Worm (Caenorhabditis elegans) whole organism, mixed stage, embryonic: ENCODE data around the gene arx-5.

Experiments used
- bed-3 ChIP-seq: fragments of 200-800 bp; sonication (Bioruptor generic); optimal IDR thresholded peaks from 3 replicates; lab custom pipeline; 2018; ENCODE audit warnings: mild to moderate bottlenecking, missing genetic modification characterization, moderate library complexity, missing compliant biosample characterization
- blmp-1 ChIP-seq: fragments of 150-350 bp; optimal IDR thresholded peaks from 2 replicates; lab custom pipeline; 2014; ENCODE audit warnings: missing biosample characterization, missing genetic modification characterization
- ceh-39 ChIP-seq: fragments of 150-350 bp; optimal IDR thresholded peaks from 2 replicates; lab custom pipeline; 2014; ENCODE audit warnings: missing biosample characterization, missing genetic modification characterization
- ceh-83 ChIP-seq: fragments of 200-800 bp; sonication (Bioruptor generic); optimal IDR thresholded peaks from 2 replicates; lab custom pipeline; 2018; ENCODE audit warnings: mild to moderate bottlenecking, missing genetic modification characterization, missing compliant biosample characterization
- ces-1 ChIP-seq: fragments of 150-350 bp; optimal IDR thresholded peaks from 2 replicates; lab custom pipeline; 2014; ENCODE audit warnings: missing biosample characterization, missing genetic modification reagents, missing genetic modification characterization
- cnd-1 ChIP-seq: fragments of 200-800 bp; sonication (Bioruptor generic); optimal IDR thresholded peaks from 2 replicates; lab custom pipeline; 2018; ENCODE audit warnings: mild to moderate bottlenecking, missing genetic modification characterization, missing compliant biosample characterization
- drap-1 ChIP-seq: fragments of 200-800 bp; sonication (Bioruptor generic); optimal IDR thresholded peaks from 3 replicates; lab custom pipeline; 2018; ENCODE audit warnings: mild to moderate bottlenecking, missing genetic modification characterization, missing compliant biosample characterization
- elt-1 ChIP-seq: sonication (generic microtip); optimal IDR thresholded peaks from 2 replicates; lab custom pipeline; 2017; ENCODE audit warnings: missing genetic modification characterization, mild to moderate bottlenecking, missing compliant biosample characterization, antibody characterized with exemption, moderate library complexity, borderline replicate concordance; ENCODE audit not compliant: insufficient read depth
- elt-3 ChIP-seq: fragments of 150-350 bp; optimal IDR thresholded peaks from 2 replicates; lab custom pipeline; 2014; ENCODE audit warnings: missing biosample characterization, missing genetic modification characterization
- flh-1 ChIP-seq: fragments of 200-800 bp; sonication (Bioruptor generic); optimal IDR thresholded peaks from 2 replicates; lab custom pipeline; 2018; ENCODE audit warnings: mild to moderate bottlenecking, missing genetic modification characterization, moderate library complexity, missing compliant biosample characterization
- ham-2 ChIP-seq: fragments of 200-800 bp; sonication (Bioruptor generic); optimal IDR thresholded peaks from 2 replicates; lab custom pipeline; 2018; ENCODE audit warnings: mild to moderate bottlenecking, missing genetic modification characterization, missing compliant biosample characterization
- hlh-1 ChIP-seq: fragments of 150-350 bp; optimal IDR thresholded peaks from 2 replicates; lab custom pipeline; 2014; ENCODE audit warnings: missing biosample characterization, missing genetic modification reagents, missing genetic modification characterization
- lin-13 ChIP-seq: fragments of 150-350 bp; optimal IDR thresholded peaks from 2 replicates; lab custom pipeline; 2014; ENCODE audit warnings: missing biosample characterization, missing genetic modification characterization
- lin-32 ChIP-seq: fragments of 200-800 bp; sonication (Bioruptor generic); optimal IDR thresholded peaks from 2 replicates; lab custom pipeline; 2018; ENCODE audit warnings: mild to moderate bottlenecking, missing genetic modification characterization, missing compliant biosample characterization
- lsy-2 ChIP-seq: fragments of 150-350 bp; optimal IDR thresholded peaks from 2 replicates; lab custom pipeline; 2014; ENCODE audit warnings: missing biosample characterization, missing genetic modification characterization
- mab-5 ChIP-seq: fragments of 150-350 bp; optimal IDR thresholded peaks from 2 replicates; lab custom pipeline; 2014; ENCODE audit warnings: missing biosample characterization, missing genetic modification characterization
- mep-1 ChIP-seq: fragments of 150-350 bp; optimal IDR thresholded peaks from 2 replicates; lab custom pipeline; 2017; ENCODE audit warnings: missing biosample characterization, missing genetic modification reagents, missing genetic modification characterization, inconsistent platforms
- nhr-12 ChIP-seq: fragments of 150-350 bp; optimal IDR thresholded peaks from 2 replicates; lab custom pipeline; 2014; ENCODE audit warnings: missing biosample characterization, missing genetic modification characterization
- nhr-2 ChIP-seq: fragments of 150-350 bp; optimal IDR thresholded peaks from 2 replicates; lab custom pipeline; 2014; ENCODE audit warnings: missing biosample characterization, missing genetic modification characterization
- nhr-237 ChIP-seq: fragments of 150-350 bp; optimal IDR thresholded peaks from 2 replicates; lab custom pipeline; 2014; ENCODE audit warnings: missing biosample characterization, missing genetic modification characterization
- nhr-28 ChIP-seq: fragments of 150-350 bp; optimal IDR thresholded peaks from 2 replicates; lab custom pipeline; 2014; ENCODE audit warnings: missing biosample characterization, missing genetic modification characterization
- sem-2 ChIP-seq: fragments of 200-800 bp; sonication (Bioruptor generic); optimal IDR thresholded peaks from 2 replicates; lab custom pipeline; 2018; ENCODE audit warnings: mild to moderate bottlenecking, missing genetic modification characterization, missing compliant biosample characterization
- snpc-4 ChIP-seq: fragments of 150-350 bp; optimal IDR thresholded peaks from 2 replicates; lab custom pipeline; 2014; ENCODE audit warnings: missing biosample characterization, missing genetic modification characterization
- sptf-1 ChIP-seq: sonication (generic microtip); optimal IDR thresholded peaks from 2 replicates; lab custom pipeline; 2017; ENCODE audit warnings: mild to moderate bottlenecking, missing genetic modification characterization, moderate library complexity, missing compliant biosample characterization
- tbx-8 ChIP-seq: fragments of 200-800 bp; sonication (Bioruptor generic); optimal IDR thresholded peaks from 2 replicates; lab custom pipeline; 2018; ENCODE audit warnings: mild to moderate bottlenecking, missing genetic modification characterization, moderate library complexity, missing compliant biosample characterization
- unc-120 ChIP-seq: sonication (generic microtip); optimal IDR thresholded peaks from 2 replicates; lab custom pipeline; 2017; ENCODE audit warnings: missing genetic modification characterization, missing compliant biosample characterization; ENCODE audit not compliant: poor library complexity, severe bottlenecking
- unc-39 ChIP-seq: fragments of 150-350 bp; optimal IDR thresholded peaks from 2 replicates; lab custom pipeline; 2014; ENCODE audit warnings: missing biosample characterization, missing genetic modification characterization
- unc-62 ChIP-seq: fragments of 150-350 bp; optimal IDR thresholded peaks from 2 replicates; lab custom pipeline; 2014; ENCODE audit warnings: missing biosample characterization, missing genetic modification reagents, missing genetic modification characterization

arx-5 gene

ce11 chrIII:12807726-12808125 is 10.2 kb downstream of the arx-5 start, which contains the start of gene BE10.3:
BE10.3 (plus strand) TSS chrIII:12808026.
- no peak for TF ChIP-seq lin-32 (GFP tag; lab: Kevin White, UChicago)
- no peak for TF ChIP-seq bed-3 (GFP tag; lab: Kevin White, UChicago)
- TF ChIP-seq unc-62 (GFP tag; lab: Kevin White, UChicago): no peak
- no peak for TF ChIP-seq unc-120 (tag; lab: Kevin White, UChicago)
- TF ChIP-seq hlh-1 (tag; lab: Kevin White, UChicago): no peak
- TF ChIP-seq elt-1 (tag; lab: Kevin White, UChicago): no peak
- TF ChIP-seq snpc-4 (tag; lab: Kevin White, UChicago): no peak
- TF ChIP-seq ces-1 (GFP tag; lab: Kevin White, UChicago): no peak
- no peak for TF ChIP-seq mab-5 (tag; lab: Kevin White, UChicago)
- no peak for TF ChIP-seq unc-39 (tag; lab: Kevin White, UChicago)
- TF ChIP-seq, all 35 proteins: peak for 0

- TF ChIP-seq tbx-8 (GFP tag; lab: Kevin White, UChicago): no peak
- TF ChIP-seq, all 35 proteins: peak for 0
Observed at ce11 chrIII:12806712-12807111, 11.2 kb downstream of the arx-5 start, which contains the start of gene BE10.5. BE10.5 (minus strand) TSS chrIII:12806812.

DNA sequence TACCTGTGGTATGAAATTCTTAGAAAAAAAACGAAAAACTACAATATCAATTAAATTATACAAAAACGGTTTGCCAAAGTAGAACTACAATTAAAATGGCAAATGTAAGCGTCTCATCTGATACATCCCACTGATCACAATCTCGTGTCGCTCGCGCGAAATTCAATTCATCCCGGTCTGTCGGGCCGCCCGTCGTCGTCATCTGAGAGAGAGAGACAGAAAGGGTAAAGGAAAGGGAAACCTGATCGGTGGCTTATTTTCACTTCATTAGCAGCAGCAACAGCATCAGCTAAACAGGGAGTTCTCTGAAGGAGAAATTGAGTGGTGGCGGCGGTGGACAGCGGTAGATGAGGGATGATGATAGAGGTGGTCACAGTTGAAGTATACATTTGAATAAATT is 17.4 kb downstream of the arx-5 start:
- peak; percentile 70 for TF ChIP-seq elt-1 (tag; lab: Kevin White, UChicago)
- TF ChIP-seq blmp-1 (tag; lab: Kevin White, UChicago): peak; percentile 96
- no peak for TF ChIP-seq unc-120 (tag; lab: Kevin White, UChicago)
- TF ChIP-seq ham-2 (GFP tag; lab: Kevin White, UChicago): peak; percentile 95

DNA sequence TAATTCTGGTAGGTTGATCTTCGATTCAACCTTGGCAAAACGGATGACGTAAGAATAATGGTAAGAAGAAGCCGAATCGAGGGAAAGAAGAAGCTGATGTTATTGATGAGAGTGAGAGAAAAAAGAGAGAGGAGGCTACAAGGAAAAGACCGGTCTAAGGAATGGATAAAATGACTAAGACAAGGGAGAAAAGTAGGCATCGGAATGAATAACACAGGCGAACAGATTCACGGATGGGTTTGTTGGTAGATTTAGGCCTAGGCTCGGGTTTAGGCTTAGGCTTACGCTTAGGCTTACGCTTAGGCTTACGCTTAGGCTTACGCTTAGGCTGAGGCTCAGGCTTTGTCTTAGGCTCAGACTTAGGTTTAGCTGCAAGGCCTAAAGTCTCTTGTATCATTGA is 19.4 kb downstream of the arx-5 start, which contains the start of gene agmo-1:
Gene agmo-1 (minus strand): TSS at position 101 of the 400 bp plus-strand sequence.
- TF ChIP-seq ceh-39 (tag; lab: Kevin White, UChicago): no peak
- no peak for TF ChIP-seq drap-1 (GFP tag; lab: Kevin White, UChicago)
- TF ChIP-seq nhr-2: no peak
- no peak for TF ChIP-seq snpc-4 (tag; lab: Kevin White, UChicago)
- TF ChIP-seq nhr-28 (tag; lab: Kevin White, UChicago): no peak
- no peak for TF ChIP-seq ceh-83
- no peak for TF ChIP-seq lin-32 (GFP tag; lab: Kevin White, UChicago)
- TF ChIP-seq sem-2 (GFP tag; lab: Kevin White, UChicago): no peak
- TF ChIP-seq mep-1: no peak
- no peak for TF ChIP-seq ces-1 (GFP tag; lab: Kevin White, UChicago)
- TF ChIP-seq cnd-1 (tag; lab: Kevin White, UChicago): no peak
- TF ChIP-seq unc-62 (GFP tag; lab: Kevin White, UChicago): no peak
- TF ChIP-seq lin-13 (tag; lab: Kevin White, UChicago): no peak
- TF ChIP-seq mab-5 (tag; lab: Kevin White, UChicago): no peak
- no peak for TF ChIP-seq blmp-1 (tag; lab: Kevin White, UChicago)
- no peak for TF ChIP-seq lsy-2
- TF ChIP-seq nhr-237 (tag; lab: Kevin White, UChicago): no peak
- TF ChIP-seq nhr-12 (tag; lab: Kevin White, UChicago): no peak
- no peak for TF ChIP-seq unc-39 (tag; lab: Kevin White, UChicago)

DNA sequence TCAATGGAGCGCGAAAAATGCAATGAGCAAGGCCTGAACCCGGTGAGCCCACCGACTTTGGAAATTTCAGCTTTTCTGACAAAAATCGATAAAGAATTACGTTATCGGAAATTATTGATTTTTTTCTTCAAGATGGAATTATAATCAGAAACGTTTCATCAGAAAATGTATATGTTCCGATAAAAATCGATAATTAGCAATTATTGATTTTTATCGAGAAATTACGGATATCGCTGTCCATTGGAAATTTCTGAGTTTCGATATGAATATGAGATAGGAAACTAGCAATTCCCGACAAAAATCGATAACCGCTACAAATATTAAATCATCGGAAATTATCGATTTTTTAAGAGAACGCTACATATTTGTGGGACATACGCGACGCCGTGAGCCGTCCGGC is 23.7 kb downstream of the arx-5 start:
- no peak for TF ChIP-seq mep-1
- TF ChIP-seq tbx-8 (GFP tag; lab: Kevin White, UChicago): no peak
- TF ChIP-seq lin-32 (GFP tag; lab: Kevin White, UChicago): no peak
- no peak for TF ChIP-seq lsy-2
- no peak for TF ChIP-seq elt-3 (tag; lab: Kevin White, UChicago)
- no peak for TF ChIP-seq cnd-1 (tag; lab: Kevin White, UChicago)
- no peak for TF ChIP-seq ceh-83
- no peak for TF ChIP-seq nhr-28 (tag; lab: Kevin White, UChicago)
- TF ChIP-seq snpc-4 (tag; lab: Kevin White, UChicago): no peak
- TF ChIP-seq elt-1 (tag; lab: Kevin White, UChicago): no peak
- TF ChIP-seq sptf-1 (tag; lab: Kevin White, UChicago): no peak
- TF ChIP-seq unc-120 (tag; lab: Kevin White, UChicago): no peak
- TF ChIP-seq lin-13 (tag; lab: Kevin White, UChicago): no peak
- no peak for TF ChIP-seq ceh-39 (tag; lab: Kevin White, UChicago)
- no peak for TF ChIP-seq drap-1 (GFP tag; lab: Kevin White, UChicago)
- no peak for TF ChIP-seq ham-2 (GFP tag; lab: Kevin White, UChicago)
- no peak for TF ChIP-seq nhr-2
- no peak for TF ChIP-seq unc-39 (tag; lab: Kevin White, UChicago)
- no peak for TF ChIP-seq flh-1 (GFP tag; lab: Kevin White, UChicago)
